Fruit fly (Drosophila melanogaster) whole organism, prepupa: ENCODE data around the gene COX6B.
A peak's percentile ranks its signal among the peaks of the same experiment; 100 is the strongest.

Experiments used
- Blimp-1 ChIP-seq: fragments of 200-800 bp; sonication (Bioruptor generic); optimal IDR thresholded peaks from 3 replicates; lab custom pipeline; 2017; ENCODE audit warnings: missing biosample characterization, missing genetic modification characterization, mild to moderate bottlenecking, moderate library complexity, missing genetic modification reagents
- CG10631 ChIP-seq: fragments of 200-800 bp; sonication (Bioruptor generic); optimal IDR thresholded peaks from 2 replicates; lab custom pipeline; 2016; ENCODE audit warnings: missing biosample characterization, missing genetic modification characterization
- CG10669 ChIP-seq: fragments of 200-800 bp; sonication (Bioruptor generic); optimal IDR thresholded peaks from 3 replicates; lab custom pipeline; 2018; ENCODE audit warnings: missing biosample characterization, mild to moderate bottlenecking, missing genetic modification characterization, moderate library complexity
- CG3032 ChIP-seq: fragments of 200-800 bp; optimal IDR thresholded peaks from 2 replicates; lab custom pipeline; 2019; ENCODE audit warnings: missing biosample characterization, mild to moderate bottlenecking, missing genetic modification characterization, moderate library complexity
- CG31627 ChIP-seq: fragments of 200-800 bp; sonication (Bioruptor generic); optimal IDR thresholded peaks from 3 replicates; lab custom pipeline; 2016; ENCODE audit warnings: missing biosample characterization, missing genetic modification characterization
- CG32006 ChIP-seq: fragments of 200-800 bp; sonication (Bioruptor generic); optimal IDR thresholded peaks from 3 replicates; lab custom pipeline; 2017; ENCODE audit warnings: missing biosample characterization, mild to moderate bottlenecking, missing genetic modification characterization
- CG3919 ChIP-seq: fragments of 200-800 bp; sonication (Bioruptor generic); optimal IDR thresholded peaks from 3 replicates; lab custom pipeline; 2016; ENCODE audit warnings: missing biosample characterization, missing genetic modification characterization
- CG4318 ChIP-seq: fragments of 200-800 bp; sonication (Bioruptor generic); optimal IDR thresholded peaks from 3 replicates; lab custom pipeline; 2017; ENCODE audit warnings: missing biosample characterization, mild to moderate bottlenecking, missing genetic modification characterization
- CG6163 ChIP-seq: fragments of 200-800 bp; sonication (Bioruptor generic); IDR thresholded peaks from 3 replicates; pipeline ENCODE4 v1.3.6; 2022; ENCODE audit warnings: missing biosample characterization, missing genetic modification characterization
- CG6276 ChIP-seq: fragments of 200-800 bp; sonication (Bioruptor generic); optimal IDR thresholded peaks from 2 replicates; lab custom pipeline; 2017; ENCODE audit warnings: missing biosample characterization, mild to moderate bottlenecking, missing genetic modification characterization
- CG6792 ChIP-seq: fragments of 200-800 bp; sonication (Bioruptor generic); optimal IDR thresholded peaks from 3 replicates; lab custom pipeline; 2016; ENCODE audit warnings: missing biosample characterization, missing genetic modification characterization
- CG6808 ChIP-seq: fragments of 200-800 bp; sonication (Bioruptor generic); optimal IDR thresholded peaks from 3 replicates; lab custom pipeline; 2017; ENCODE audit warnings: missing biosample characterization, missing genetic modification characterization, mild to moderate bottlenecking, moderate library complexity, missing genetic modification reagents
- CG7368 ChIP-seq: fragments of 200-800 bp; sonication (Bioruptor generic); optimal IDR thresholded peaks from 3 replicates; lab custom pipeline; 2016; ENCODE audit warnings: missing biosample characterization, missing genetic modification characterization
- CG8319 ChIP-seq: fragments of 200-800 bp; sonication (Bioruptor generic); optimal IDR thresholded peaks from 3 replicates; lab custom pipeline; 2016; ENCODE audit warnings: missing biosample characterization, missing genetic modification characterization
- Eip78C ChIP-seq: fragments of 200-800 bp; sonication (Bioruptor generic); peaks from one replicate; lab custom pipeline; 2016; ENCODE audit warnings: missing biosample characterization, missing genetic modification characterization
- Ets21C ChIP-seq: fragments of 200-800 bp; sonication (Bioruptor generic); optimal IDR thresholded peaks from 3 replicates; lab custom pipeline; 2016; ENCODE audit warnings: missing biosample characterization, missing genetic modification characterization
- Hr38 ChIP-seq: sonication (Bioruptor generic); optimal IDR thresholded peaks from 2 replicates; lab custom pipeline; 2016; ENCODE audit warnings: missing biosample characterization, missing genetic modification characterization
- Hr39 ChIP-seq: fragments of 200-800 bp; sonication (Bioruptor generic); optimal IDR thresholded peaks from 2 replicates; lab custom pipeline; 2016; ENCODE audit warnings: missing biosample characterization, missing genetic modification characterization
- Hr4 ChIP-seq: fragments of 200-800 bp; sonication (Bioruptor generic); optimal IDR thresholded peaks from 3 replicates; lab custom pipeline; 2016; ENCODE audit warnings: missing biosample characterization, missing genetic modification characterization
- Lpt ChIP-seq: fragments of 200-800 bp; sonication (Bioruptor generic); optimal IDR thresholded peaks from 3 replicates; lab custom pipeline; 2016; ENCODE audit warnings: missing biosample characterization, missing genetic modification characterization
- Met ChIP-seq: fragments of 200-800 bp; sonication (Bioruptor generic); optimal IDR thresholded peaks from 3 replicates; lab custom pipeline; 2016; ENCODE audit warnings: missing biosample characterization, missing genetic modification characterization
- Sox102F ChIP-seq: fragments of 200-800 bp; sonication (Bioruptor generic); optimal IDR thresholded peaks from 2 replicates; lab custom pipeline; 2016; ENCODE audit warnings: missing biosample characterization, mild to moderate bottlenecking, missing genetic modification characterization
- Sox14 ChIP-seq: fragments of 200-800 bp; sonication (Bioruptor generic); optimal IDR thresholded peaks from 3 replicates; lab custom pipeline; 2016; ENCODE audit warnings: missing biosample characterization, missing genetic modification characterization
- Sox15 ChIP-seq: fragments of 200-800 bp; sonication (Bioruptor generic); optimal IDR thresholded peaks from 3 replicates; lab custom pipeline; 2016; ENCODE audit warnings: missing biosample characterization, missing genetic modification characterization
- acj6 ChIP-seq: fragments of 200-800 bp; sonication (Bioruptor generic); optimal IDR thresholded peaks from 3 replicates; lab custom pipeline; 2016; ENCODE audit warnings: missing biosample characterization, missing genetic modification characterization
- dac ChIP-seq: fragments of 200-800 bp; sonication (Bioruptor generic); optimal IDR thresholded peaks from 2 replicates; lab custom pipeline; 2017; ENCODE audit warnings: missing biosample characterization, mild to moderate bottlenecking, missing genetic modification characterization
- esn ChIP-seq: fragments of 200-800 bp; sonication (Bioruptor generic); optimal IDR thresholded peaks from 2 replicates; lab custom pipeline; 2016; ENCODE audit warnings: missing biosample characterization, mild to moderate bottlenecking, missing genetic modification characterization, moderate library complexity
- fd85E ChIP-seq: fragments of 200-800 bp; sonication (Bioruptor generic); optimal IDR thresholded peaks from 3 replicates; lab custom pipeline; 2016; ENCODE audit warnings: missing biosample characterization, missing genetic modification characterization
- fkh ChIP-seq: fragments of 200-800 bp; sonication (Bioruptor generic); optimal IDR thresholded peaks from 3 replicates; lab custom pipeline; 2017; ENCODE audit warnings: missing biosample characterization, mild to moderate bottlenecking, missing genetic modification characterization, moderate library complexity
- pdm3 ChIP-seq: fragments of 200-800 bp; sonication (Bioruptor generic); optimal IDR thresholded peaks from 3 replicates; lab custom pipeline; 2016; ENCODE audit warnings: missing biosample characterization, missing genetic modification characterization
- spab ChIP-seq: fragments of 200-800 bp; sonication (Bioruptor generic); optimal IDR thresholded peaks from 2 replicates; lab custom pipeline; 2017; ENCODE audit warnings: missing biosample characterization, mild to moderate bottlenecking, missing genetic modification characterization, missing genetic modification reagents
- svp ChIP-seq: fragments of 200-800 bp; sonication (Bioruptor generic); peaks from one replicate; lab custom pipeline; 2016; ENCODE audit warnings: missing biosample characterization, missing genetic modification characterization
- vri ChIP-seq: fragments of 200-800 bp; sonication (Bioruptor generic); optimal IDR thresholded peaks from 3 replicates; lab custom pipeline; 2016; ENCODE audit warnings: missing biosample characterization, mild to moderate bottlenecking, missing genetic modification characterization

The COX6B gene

DNA sequence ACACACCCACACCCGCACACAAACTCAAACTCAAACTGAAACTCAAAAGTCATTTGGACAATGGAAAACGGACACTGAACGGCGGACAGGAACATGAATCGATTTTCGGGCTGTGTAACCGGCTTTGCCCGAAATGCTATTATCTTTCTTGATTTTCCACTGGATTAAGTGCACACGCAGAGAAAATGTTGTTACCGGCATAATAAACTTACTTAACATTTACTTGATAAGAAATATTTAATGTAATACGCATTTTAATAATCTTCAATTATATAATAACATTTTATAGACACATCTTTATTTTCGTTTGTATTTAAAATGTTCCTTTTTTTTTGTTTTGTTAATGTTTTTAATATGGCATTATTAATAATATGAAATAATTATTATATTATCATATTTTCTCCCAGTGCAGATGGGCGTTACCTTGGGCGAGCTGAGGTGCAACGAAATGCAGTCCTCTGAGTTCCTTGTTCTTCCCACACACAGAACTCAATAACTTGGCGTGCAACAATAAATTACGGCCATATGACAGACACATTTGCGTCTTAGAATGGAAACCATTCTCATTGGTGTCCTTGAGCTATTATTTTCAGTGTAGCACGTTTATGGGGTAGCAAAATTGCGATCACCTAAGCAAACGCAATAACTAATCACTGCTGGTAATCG lies 20.8 kb upstream of the COX6B start, which contains the start of gene CG12702:
Gene CG12702, minus strand, starts transcription at position 51 of the 666 bp plus-strand sequence.
- peak; percentile 13 for TF ChIP-seq CG32006 (GFP tag; lab: Kevin White, UChicago)
- TF ChIP-seq fkh = no peak
- no peak for TF ChIP-seq Hr38
- peak; percentile 50 for TF ChIP-seq Eip78C
- TF ChIP-seq svp (GFP tag; lab: Kevin White, UChicago) = no peak

- TF ChIP-seq spab (GFP tag; lab: Kevin White, UChicago) = no peak
- peak; percentile 10 for TF ChIP-seq pdm3 (GFP tag; lab: Kevin White, UChicago)
- no peak for TF ChIP-seq CG4318
- TF ChIP-seq Sox14 (GFP tag; lab: Kevin White, UChicago) = no peak
- peak; percentile 11 for TF ChIP-seq Hr39
- TF ChIP-seq acj6 (GFP tag; lab: Kevin White, UChicago) = peak; percentile 13
- TF ChIP-seq CG31627 (GFP tag; lab: Kevin White, UChicago) = peak; percentile 15
- TF ChIP-seq dac (GFP tag; lab: Kevin White, UChicago) = no peak
- TF ChIP-seq Hr4 (GFP tag; lab: Kevin White, UChicago) = peak; percentile 22
- TF ChIP-seq fkh = peak; percentile 37
- peak; percentile 66 for TF ChIP-seq Eip78C
- TF ChIP-seq CG6163 (GFP tag; lab: Robert Waterston, UW) = no peak
- TF ChIP-seq vri (GFP tag; lab: Kevin White, UChicago) = no peak
- TF ChIP-seq CG32006 (GFP tag; lab: Kevin White, UChicago) = peak; percentile 32
- peak; percentile 20 for TF ChIP-seq CG3919 (GFP tag; lab: Kevin White, UChicago)
Measured at dm6 chrX:19763440-19764002, 19.4 kb upstream of the COX6B start.

DNA sequence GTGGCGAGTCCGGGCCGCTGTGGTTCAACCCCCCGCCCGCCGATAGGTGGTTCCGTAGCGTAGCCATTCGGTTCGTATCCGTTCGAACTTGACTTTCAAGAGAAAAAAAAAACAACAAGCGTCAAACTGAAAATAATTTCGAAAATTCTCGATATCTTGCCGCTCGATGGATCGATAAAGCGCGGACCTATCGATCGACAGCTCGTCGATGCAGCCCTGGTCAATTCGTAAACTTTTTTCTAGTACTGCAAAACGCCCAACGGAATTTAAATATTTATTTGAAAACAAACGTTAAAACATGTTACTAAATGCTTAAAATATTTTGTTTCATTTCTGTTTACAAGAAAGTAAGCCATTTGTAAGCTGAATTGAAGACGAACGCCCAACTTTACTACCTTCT lies 18.0 kb upstream of the COX6B start:
- TF ChIP-seq esn = peak; percentile 9
- no peak for TF ChIP-seq CG6276 (GFP tag; lab: Kevin White, UChicago)
- TF ChIP-seq CG10669 (GFP tag; lab: Kevin White, UChicago) = no peak
- no peak for TF ChIP-seq Lpt (GFP tag; lab: Kevin White, UChicago)
- peak; percentile 55 for TF ChIP-seq Eip78C

DNA sequence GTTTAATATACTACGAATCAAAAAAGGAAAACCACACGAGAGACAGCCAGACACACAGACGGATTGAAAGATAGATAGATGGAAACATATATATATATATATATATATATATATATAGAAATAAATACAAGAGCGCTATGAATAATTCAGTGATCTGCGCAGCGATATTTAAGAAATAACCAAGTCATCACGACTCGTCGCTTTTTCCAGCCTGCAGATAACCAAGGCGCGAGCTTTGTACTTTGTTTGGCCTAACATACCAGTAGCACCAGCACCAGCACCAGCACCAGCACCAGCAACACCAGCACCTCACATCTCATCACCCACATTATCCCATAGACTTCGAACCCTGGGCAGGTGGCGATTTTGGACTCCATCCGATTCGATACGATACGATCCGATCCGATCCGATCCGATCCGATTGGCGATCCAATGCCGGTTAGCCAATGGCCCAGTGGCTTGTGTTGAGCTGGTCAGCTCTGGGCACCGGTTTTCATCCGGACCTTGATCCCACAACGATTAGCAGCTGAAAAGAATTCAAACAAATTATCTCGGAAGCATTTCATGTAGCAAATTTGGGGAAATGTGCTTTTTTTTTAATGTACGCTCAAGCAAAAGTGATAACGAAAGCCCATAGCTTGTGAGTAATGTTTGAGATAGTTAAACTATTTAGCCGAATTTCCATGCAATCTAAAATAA lies 10.7 kb upstream of the COX6B start:
- TF ChIP-seq CG6792 (GFP tag; lab: Kevin White, UChicago) (no peak), vri (GFP tag; lab: Kevin White, UChicago) (no peak), Ets21C (GFP tag; lab: Kevin White, UChicago) (no peak), spab (GFP tag; lab: Kevin White, UChicago) (no peak), CG10631 (GFP tag; lab: Kevin White, UChicago) (no peak), CG31627 (GFP tag; lab: Kevin White, UChicago) (no peak), CG7368 (GFP tag; lab: Kevin White, UChicago) (no peak), Sox15 (GFP tag; lab: Kevin White, UChicago) (no peak), Sox102F (GFP tag; lab: Kevin White, UChicago) (no peak)

- TF ChIP-seq CG6808 (GFP tag; lab: Kevin White, UChicago) = no peak
- no peak for TF ChIP-seq CG8319
- TF ChIP-seq svp (GFP tag; lab: Kevin White, UChicago) = peak; percentile 73
- no peak for TF ChIP-seq Hr39
- TF ChIP-seq Hr38 = no peak
- TF ChIP-seq Ets21C (GFP tag; lab: Kevin White, UChicago) = no peak
- no peak for TF ChIP-seq Blimp-1
- TF ChIP-seq Met (GFP tag; lab: Kevin White, UChicago) = no peak
- peak; percentile 23 for TF ChIP-seq Eip78C
- TF ChIP-seq fd85E = no peak
- TF ChIP-seq CG3032 = no peak
Measured at dm6 chrX:19754152-19754579, 10.0 kb upstream of the COX6B start.
